Fruit fly (Drosophila melanogaster): ENCODE measurements around the gene CG17919.

Gene CG17919

DNA sequence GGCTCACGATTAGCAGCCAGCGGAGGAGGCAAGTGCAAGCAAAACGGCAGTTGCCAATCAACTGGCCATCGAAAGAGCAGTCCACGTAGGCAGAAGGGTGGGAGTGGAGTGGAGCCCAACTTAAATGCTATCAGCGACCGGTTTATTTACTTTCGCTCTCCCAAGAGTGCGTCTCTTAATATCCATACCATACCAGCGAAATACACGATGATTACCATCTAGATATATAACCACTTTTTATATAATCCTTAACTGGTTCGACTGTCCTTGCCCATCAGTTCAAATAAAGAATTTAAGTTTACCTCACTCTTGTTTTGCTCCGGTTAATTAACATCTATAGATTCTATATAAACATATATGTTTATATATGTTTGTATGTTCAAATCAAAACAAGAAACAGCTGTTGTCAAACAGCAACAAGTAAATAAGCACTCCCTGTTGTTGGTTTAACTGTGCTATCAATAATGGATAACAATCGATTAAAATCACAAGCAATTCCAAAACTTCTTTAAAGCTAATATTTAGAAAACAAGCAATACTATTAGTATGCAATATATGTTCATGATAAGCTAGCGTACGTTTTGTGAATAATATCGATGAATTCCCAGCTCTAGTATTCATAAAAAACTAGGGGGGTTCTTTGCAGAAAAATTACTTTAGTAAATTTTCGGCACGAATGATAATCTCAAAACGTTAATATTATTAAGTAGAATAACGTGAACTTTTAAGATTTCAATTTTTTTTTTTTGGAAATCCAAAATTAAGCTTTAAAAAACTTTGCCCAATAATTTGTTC lies 29.9 kb downstream of the CG17919 start (continued):
- TF ChIP-seq CG10431 (GFP tag; optimal IDR thresholded peaks at IDR 0.05) (no peak), CG5953 (GFP tag; IDR thresholded peaks at IDR 0.05) (peak; percentile 34; the same call in 1 of the 2 replicates), pita (GFP tag; optimal IDR thresholded peaks at IDR 0.05) (no peak), Nf-YC (tag; optimal IDR thresholded peaks at IDR 0.05) (peak; percentile 34), CG10979 (tag; optimal IDR thresholded peaks at IDR 0.05) (peak; percentile 3), Meics (GFP tag; optimal IDR thresholded peaks at IDR 0.05) (peak; percentile 96), CG15269 (tag; optimal IDR thresholded peaks at IDR 0.05) (peak; percentile 66), pb (GFP tag; optimal IDR thresholded peaks at IDR 0.05) (no peak), cas (GFP tag; IDR thresholded peaks at IDR 0.05) (no peak), Hr39 (optimal IDR thresholded peaks at IDR 0.05) (no peak), pzg (GFP tag; optimal IDR thresholded peaks at IDR 0.05) (peak; percentile 20), sima (GFP tag; optimal IDR thresholded peaks at IDR 0.05) (no peak), chm (GFP tag; IDR thresholded peaks at IDR 0.05) (no peak), sob (GFP tag; IDR thresholded peaks at IDR 0.05) (peak; percentile 64; the same call in 1 of the 2 replicates), CG30403 (GFP tag; optimal IDR thresholded peaks at IDR 0.05) (peak; percentile 48), fd102C (GFP tag; optimal IDR thresholded peaks at IDR 0.05) (no peak), CG1832 (GFP tag; optimal IDR thresholded peaks at IDR 0.05) (no peak), danr (GFP tag; IDR thresholded peaks at IDR 0.05) (peak; percentile 29; the same call in 1 of the 2 replicates), CG7357 (GFP tag; IDR thresholded peaks at IDR 0.05) (no peak), chn (GFP tag; optimal IDR thresholded peaks at IDR 0.05) (peak; percentile 5), Elba2 (GFP tag; optimal IDR thresholded peaks at IDR 0.05) (no peak), CG11247 (GFP tag; IDR thresholded peaks at IDR 0.05) (0 out of 2 replicates have a peak, but pooled peaks have one; percentile 52), org-1 (GFP tag; optimal IDR thresholded peaks at IDR 0.05) (no peak), CG18599 (GFP tag; optimal IDR thresholded peaks at IDR 0.05) (peak; percentile 67), CG17359 (tag; optimal IDR thresholded peaks at IDR 0.05) (peak; percentile 35), unpg (GFP tag; optimal IDR thresholded peaks at IDR 0.05) (peak; percentile 40), CG8478 (optimal IDR thresholded peaks at IDR 0.05) (no peak), CG17612 (GFP tag; IDR thresholded peaks at IDR 0.05) (no peak), CG7839 (tag; optimal IDR thresholded peaks at IDR 0.05) (peak; percentile 34), Sox102F (GFP tag; optimal IDR thresholded peaks at IDR 0.05) (no peak), psq (GFP tag; optimal IDR thresholded peaks at IDR 0.05) (peak; percentile 50), btn (GFP tag; optimal IDR thresholded peaks at IDR 0.05) (no peak), CG10274 (GFP tag; optimal IDR thresholded peaks at IDR 0.05) (no peak), Sry-β (GFP tag; optimal IDR thresholded peaks at IDR 0.05) (no peak), klu (GFP tag; IDR thresholded peaks at IDR 0.05) (no peak), CG2116 (GFP tag; optimal IDR thresholded peaks at IDR 0.05) (peak; percentile 63), Dek (tag; optimal IDR thresholded peaks at IDR 0.05) (no peak), CG12104 (GFP tag; optimal IDR thresholded peaks at IDR 0.05) (no peak), CG4820 (GFP tag; optimal IDR thresholded peaks at IDR 0.05) (no peak), nau (GFP tag; optimal IDR thresholded peaks at IDR 0.05) (no peak), mam (GFP tag; optimal IDR thresholded peaks at IDR 0.05) (peak; percentile 41), az2 (GFP tag; optimal IDR thresholded peaks at IDR 0.05) (no peak), CG6683 (GFP tag; optimal IDR thresholded peaks at IDR 0.05) (peak; percentile 52), stc (GFP tag; IDR thresholded peaks at IDR 0.05) (peak; percentile 9; the same call in 1 of the 2 replicates), nmo (GFP tag; optimal IDR thresholded peaks at IDR 0.05) (peak; percentile 21), CG7271 (tag; optimal IDR thresholded peaks at IDR 0.05) (no peak), Jarid2 (GFP tag; optimal IDR thresholded peaks at IDR 0.05) (no peak), CG17568 (GFP tag; optimal IDR thresholded peaks at IDR 0.05) (no peak), CG8089 (GFP tag; optimal IDR thresholded peaks at IDR 0.05) (no peak), Dip3 (GFP tag; optimal IDR thresholded peaks at IDR 0.05) (no peak)

All from whole organism, embryonic.